Fruit fly (Drosophila melanogaster) whole organism, embryonic: Measurements from ENCODE around the gene peb.
A peak's percentile ranks its signal among the peaks of the same experiment; 100 is the strongest.

Experiments used
- CG10267 ChIP-seq: fragments of 200-800 bp; sonication (Bioruptor generic); optimal IDR thresholded peaks from 2 replicates; lab custom pipeline; 2018; ENCODE audit warnings: missing biosample characterization, mild to moderate bottlenecking, missing genetic modification characterization, moderate library complexity
- CG10959 ChIP-seq: fragments of 200-800 bp; sonication (Bioruptor generic); IDR thresholded peaks from 2 replicates; pipeline ENCODE4 v1.3.6; 2022; ENCODE audit warnings: missing biosample characterization, missing genetic modification characterization
- CG11504 ChIP-seq: fragments of 200-800 bp; sonication (Bioruptor generic); optimal IDR thresholded peaks from 3 replicates; lab custom pipeline; 2019; ENCODE audit warnings: missing biosample characterization, mild to moderate bottlenecking, missing genetic modification characterization, moderate library complexity
- CG11695 ChIP-seq: fragments of 200-800 bp; sonication (Bioruptor generic); IDR thresholded peaks from 3 replicates; pipeline ENCODE4 v1.3.6; 2022; ENCODE audit warnings: missing biosample characterization, missing genetic modification characterization
- CG11696 ChIP-seq: fragments of 200-800 bp; sonication (Bioruptor generic); IDR thresholded peaks from 2 replicates; pipeline ENCODE4 v1.3.6; 2022; ENCODE audit warnings: missing biosample characterization, missing genetic modification characterization
- CG12299 ChIP-seq: fragments of 200-800 bp; sonication (Bioruptor generic); optimal IDR thresholded peaks from 2 replicates; lab custom pipeline; 2018; ENCODE audit warnings: missing biosample characterization, mild to moderate bottlenecking, missing genetic modification characterization
- CG14860 ChIP-seq: fragments of 200-800 bp; sonication (Bioruptor generic); IDR thresholded peaks from 3 replicates; pipeline ENCODE4 v1.3.6; 2022; ENCODE audit warnings: missing biosample characterization, missing genetic modification characterization; ENCODE audit not compliant: partially characterized antibody
- CG16813 ChIP-seq: fragments of 200-800 bp; sonication (Bioruptor generic); IDR thresholded peaks from 3 replicates; pipeline ENCODE4 v1.3.6; 2022; ENCODE audit warnings: missing biosample characterization, missing genetic modification characterization; ENCODE audit not compliant: partially characterized antibody
- CG18599 ChIP-seq: fragments of 200-800 bp; sonication (Bioruptor generic); optimal IDR thresholded peaks from 3 replicates; lab custom pipeline; 2017; ENCODE audit warnings: missing biosample characterization, missing genetic modification characterization, mild to moderate bottlenecking, moderate library complexity, missing genetic modification reagents
- CG2129 ChIP-seq: fragments of 200-800 bp; sonication (Bioruptor generic); IDR thresholded peaks from 2 replicates; pipeline ENCODE4 v1.3.6; 2022; ENCODE audit warnings: missing biosample characterization, missing genetic modification characterization; ENCODE audit not compliant: partially characterized antibody
- CG4730 ChIP-seq: fragments of 200-800 bp; sonication (Bioruptor generic); IDR thresholded peaks from 2 replicates; pipeline ENCODE4 v1.3.6; 2022; ENCODE audit warnings: missing biosample characterization, missing genetic modification characterization
- CG5180 ChIP-seq: fragments of 200-800 bp; sonication (Bioruptor generic); optimal IDR thresholded peaks from 3 replicates; lab custom pipeline; 2017; ENCODE audit warnings: missing biosample characterization, missing genetic modification characterization, mild to moderate bottlenecking, moderate library complexity, missing genetic modification reagents
- CG7556 ChIP-seq: fragments of 200-800 bp; sonication (Bioruptor generic); optimal IDR thresholded peaks from 2 replicates; lab custom pipeline; 2017; ENCODE audit warnings: missing biosample characterization, mild to moderate bottlenecking, missing genetic modification characterization
- CG7963 ChIP-seq: fragments of 200-800 bp; sonication (Bioruptor generic); IDR thresholded peaks from 3 replicates; pipeline ENCODE4 v1.3.6; 2022; ENCODE audit warnings: missing biosample characterization, missing genetic modification characterization; ENCODE audit not compliant: partially characterized antibody
- CG8924 ChIP-seq: fragments of 200-800 bp; optimal IDR thresholded peaks from 3 replicates; lab custom pipeline; 2019; ENCODE audit warnings: missing biosample characterization, mild to moderate bottlenecking, missing genetic modification characterization, moderate library complexity
- CrebB ChIP-seq: fragments of 200-800 bp; sonication (Bioruptor generic); optimal IDR thresholded peaks from 3 replicates; lab custom pipeline; 2018; ENCODE audit warnings: missing biosample characterization, mild to moderate bottlenecking, missing genetic modification characterization
- Doc3 ChIP-seq: fragments of 200-800 bp; sonication (Bioruptor generic); IDR thresholded peaks from 3 replicates; pipeline ENCODE4 v1.3.6; 2022; ENCODE audit warnings: missing biosample characterization, missing genetic modification characterization; ENCODE audit not compliant: partially characterized antibody
- Dref ChIP-seq: fragments of 200-800 bp; sonication (Bioruptor generic); IDR thresholded peaks from 2 replicates; pipeline ENCODE4 v1.3.6; 2022; ENCODE audit warnings: missing biosample characterization, missing genetic modification characterization
- Fer1 ChIP-seq: fragments of 200-800 bp; sonication (Bioruptor generic); optimal IDR thresholded peaks from 2 replicates; lab custom pipeline; 2017; ENCODE audit warnings: missing biosample characterization, mild to moderate bottlenecking, missing genetic modification characterization
- HLH4C ChIP-seq: fragments of 200-800 bp; sonication (Bioruptor generic); IDR thresholded peaks from 3 replicates; pipeline ENCODE4 v1.3.6; 2022; ENCODE audit warnings: missing biosample characterization, missing genetic modification characterization; ENCODE audit not compliant: partially characterized antibody
- Hey ChIP-seq: fragments of 200-800 bp; sonication (Bioruptor generic); optimal IDR thresholded peaks from 3 replicates; lab custom pipeline; 2018; ENCODE audit warnings: missing biosample characterization, mild to moderate bottlenecking, missing genetic modification characterization
- Lim3 ChIP-seq: fragments of 200-800 bp; sonication (Bioruptor generic); IDR thresholded peaks from 2 replicates; pipeline ENCODE4 v1.3.6; 2022; ENCODE audit warnings: missing biosample characterization, missing genetic modification characterization
- MBD-R2 ChIP-seq: fragments of 200-800 bp; sonication (Bioruptor generic); IDR thresholded peaks from 2 replicates; pipeline ENCODE4 v1.3.6; 2022; ENCODE audit warnings: missing biosample characterization, missing genetic modification characterization
- NC2α ChIP-seq: fragments of 200-800 bp; sonication (Bioruptor generic); optimal IDR thresholded peaks from 2 replicates; lab custom pipeline; 2016; ENCODE audit warnings: missing biosample characterization, missing genetic modification characterization
- Nf-YC ChIP-seq: fragments of 200-800 bp; optimal IDR thresholded peaks from 3 replicates; lab custom pipeline; 2019; ENCODE audit warnings: missing biosample characterization, mild to moderate bottlenecking, missing genetic modification characterization, moderate library complexity
- NfI ChIP-seq: fragments of 200-800 bp; sonication (Bioruptor generic); optimal IDR thresholded peaks from 3 replicates; lab custom pipeline; 2018; ENCODE audit warnings: missing biosample characterization, mild to moderate bottlenecking, missing genetic modification characterization, moderate library complexity
- PHDP ChIP-seq: fragments of 200-800 bp; sonication (Bioruptor generic); optimal IDR thresholded peaks from 3 replicates; lab custom pipeline; 2018; ENCODE audit warnings: missing biosample characterization, mild to moderate bottlenecking, missing genetic modification characterization, moderate library complexity
- ato ChIP-seq: fragments of 200-800 bp; sonication (Bioruptor generic); IDR thresholded peaks from 2 replicates; pipeline ENCODE4 v1.3.6; 2022; ENCODE audit warnings: missing biosample characterization, missing genetic modification characterization; ENCODE audit not compliant: partially characterized antibody
- bbx ChIP-seq: fragments of 200-800 bp; sonication (Bioruptor generic); IDR thresholded peaks from 2 replicates; pipeline ENCODE4 v1.3.6; 2022; ENCODE audit warnings: missing biosample characterization, missing genetic modification characterization; ENCODE audit not compliant: partially characterized antibody
- chinmo ChIP-seq: fragments of 200-800 bp; sonication (Bioruptor generic); IDR thresholded peaks from 4 replicates; pipeline ENCODE4 v1.3.6; 2022; ENCODE audit warnings: missing biosample characterization, missing genetic modification characterization; ENCODE audit not compliant: partially characterized antibody
- chm ChIP-seq: fragments of 200-800 bp; sonication (Bioruptor generic); IDR thresholded peaks from 2 replicates; pipeline ENCODE4 v1.3.6; 2022; ENCODE audit warnings: missing biosample characterization, missing genetic modification characterization
- danr ChIP-seq: fragments of 200-800 bp; sonication (Bioruptor generic); IDR thresholded peaks from 2 replicates; pipeline ENCODE4 v1.3.6; 2022; ENCODE audit warnings: missing biosample characterization, missing genetic modification characterization
- ems ChIP-seq: fragments of 200-800 bp; sonication (Bioruptor generic); optimal IDR thresholded peaks from 3 replicates; lab custom pipeline; 2016; ENCODE audit warnings: missing biosample characterization, missing genetic modification characterization
- gcm2 ChIP-seq: fragments of 200-800 bp; sonication (Bioruptor generic); optimal IDR thresholded peaks from 2 replicates; lab custom pipeline; 2016; ENCODE audit warnings: missing biosample characterization, missing genetic modification characterization
- hkb ChIP-seq, 2 experiments: fragments of 200-800 bp in 1 of 2; fragments of >200 bp in 1 of 2; sonication (Bioruptor generic) in 1 of 2; IDR thresholded peaks in 1 of 2; optimal IDR thresholded peaks in 1 of 2; 2 replicates each; pipeline versions ENCODE4 v1.3.6 to Lab custom; 2017 to 2022; ENCODE audit warnings: missing biosample characterization in 1 of 2, missing genetic modification characterization in 1 of 2
- knrl ChIP-seq: fragments of 200-800 bp; sonication (Bioruptor generic); IDR thresholded peaks from 3 replicates; pipeline ENCODE4 v1.3.6; 2022; ENCODE audit warnings: missing biosample characterization, missing genetic modification characterization; ENCODE audit not compliant: partially characterized antibody
- mld ChIP-seq: fragments of 200-800 bp; sonication (Bioruptor generic); IDR thresholded peaks from 3 replicates; pipeline ENCODE4 v1.3.6; 2022; ENCODE audit warnings: missing biosample characterization, missing genetic modification characterization; ENCODE audit not compliant: partially characterized antibody
- nerfin-2 ChIP-seq: fragments of 200-800 bp; sonication (Bioruptor generic); IDR thresholded peaks from 2 replicates; pipeline ENCODE4 v1.3.6; 2022; ENCODE audit warnings: missing biosample characterization, missing genetic modification characterization; ENCODE audit not compliant: partially characterized antibody
- otp ChIP-seq: fragments of 200-800 bp; sonication (Bioruptor generic); IDR thresholded peaks from 3 replicates; pipeline ENCODE4, ENCODE4 v1.3.6; 2022; ENCODE audit warnings: missing biosample characterization, missing genetic modification characterization
- pzg ChIP-seq: fragments of 200-800 bp; sonication (Bioruptor generic); optimal IDR thresholded peaks from 3 replicates; lab custom pipeline; 2018; ENCODE audit warnings: missing biosample characterization, mild to moderate bottlenecking, missing genetic modification characterization, moderate library complexity
- run ChIP-seq: fragments of 200-800 bp; sonication (Bioruptor generic); optimal IDR thresholded peaks from 3 replicates; lab custom pipeline; 2018; ENCODE audit warnings: missing biosample characterization, mild to moderate bottlenecking, missing genetic modification characterization
- sna ChIP-seq: fragments of 200-800 bp; sonication (Bioruptor generic); IDR thresholded peaks from 2 replicates; pipeline ENCODE4 v1.3.6; 2022; ENCODE audit warnings: missing biosample characterization, missing genetic modification characterization; ENCODE audit not compliant: partially characterized antibody
- sr ChIP-seq: fragments of 200-800 bp; sonication (Bioruptor generic); IDR thresholded peaks from 3 replicates; pipeline ENCODE4 v1.3.6; 2022; ENCODE audit warnings: missing biosample characterization, missing genetic modification characterization
- tup ChIP-seq: fragments of 200-800 bp; sonication (Bioruptor generic); optimal IDR thresholded peaks from 2 replicates; lab custom pipeline; 2016; ENCODE audit warnings: missing biosample characterization, mild to moderate bottlenecking, missing genetic modification characterization, moderate library complexity
- zen ChIP-seq: fragments of 200-800 bp; sonication (Bioruptor generic); optimal IDR thresholded peaks from 3 replicates; lab custom pipeline; 2018; ENCODE audit warnings: missing biosample characterization, mild to moderate bottlenecking, missing genetic modification characterization, moderate library complexity
- zen2 ChIP-seq: fragments of 200-800 bp; sonication (Bioruptor generic); IDR thresholded peaks from 3 replicates; pipeline ENCODE4 v1.3.6; 2022; ENCODE audit warnings: missing biosample characterization, missing genetic modification characterization; ENCODE audit not compliant: partially characterized antibody
- zf30C ChIP-seq: fragments of 200-800 bp; sonication (Bioruptor generic); optimal IDR thresholded peaks from 3 replicates; lab custom pipeline; 2018; ENCODE audit warnings: missing biosample characterization, mild to moderate bottlenecking, missing genetic modification characterization

The peb gene

dm6 chrX:4647316-4648046, 30.1 kb downstream of the peb start, which contains the start of the genes HLH4C and mRpL30 (continued):
- peak; percentile 97 for TF ChIP-seq ato (GFP tag; lab: Robert Waterston, UW)
- no peak for TF ChIP-seq zf30C (GFP tag; lab: Kevin White, UChicago)
- TF ChIP-seq bbx (GFP tag; lab: Robert Waterston, UW) = peak; percentile 98
- TF ChIP-seq zen2 (GFP tag; lab: Robert Waterston, UW) = peak; percentile 91
- TF ChIP-seq CG7963 (GFP tag; lab: Robert Waterston, UW) = peak; percentile 98
- TF ChIP-seq CG7556 (GFP tag; lab: Kevin White, UChicago) = no peak
- TF ChIP-seq mld (GFP tag; lab: Robert Waterston, UW) = peak; percentile 98
- no peak for TF ChIP-seq gcm2
- no peak for TF ChIP-seq run
- no peak for TF ChIP-seq CG4730 (GFP tag; lab: Robert Waterston, UW)
- TF ChIP-seq chm (GFP tag; lab: Robert Waterston, UW) = no peak
- no peak for TF ChIP-seq CG11696 (GFP tag; lab: Robert Waterston, UW)
- TF ChIP-seq CG10959 (GFP tag; lab: Robert Waterston, UW) = no peak
- no peak for TF ChIP-seq zen (tag; lab: Kevin White, UChicago)
- TF ChIP-seq hkb (optimal IDR thresholded peaks at IDR 0.05; lab: Kevin White, UChicago) = no peak
- no peak for TF ChIP-seq hkb (GFP tag; IDR thresholded peaks at IDR 0.05; lab: Robert Waterston, UW)
- peak; percentile 100 for TF ChIP-seq HLH4C
- no peak for TF ChIP-seq tup (GFP tag; lab: Kevin White, UChicago)
- TF ChIP-seq CG12299 (tag; lab: Kevin White, UChicago) = no peak
- no peak for TF ChIP-seq danr (GFP tag; lab: Robert Waterston, UW)
- no peak for TF ChIP-seq Fer1
- TF ChIP-seq Dref (GFP tag; lab: Robert Waterston, UW) = peak; percentile 68
- TF ChIP-seq CG10267 (tag; lab: Kevin White, UChicago) = peak; percentile 29
- peak; percentile 93 for TF ChIP-seq CG14860 (GFP tag; lab: Robert Waterston, UW)
- 0 out of 3 replicates have a peak, but pooled peaks have one; percentile 27 for TF ChIP-seq knrl (GFP tag; lab: Robert Waterston, UW)
- TF ChIP-seq nerfin-2 (GFP tag; lab: Robert Waterston, UW) = peak; percentile 99
- peak; percentile 70 for TF ChIP-seq Doc3
- no peak for TF ChIP-seq sr
- no peak for TF ChIP-seq NC2α
- TF ChIP-seq CG5180 (GFP tag; lab: Kevin White, UChicago) = no peak
- TF ChIP-seq Hey (tag; lab: Kevin White, UChicago) = no peak
- TF ChIP-seq CrebB (tag; lab: Kevin White, UChicago) = no peak
- TF ChIP-seq CG2129 = 0 out of 2 replicates have a peak, but pooled peaks have one; percentile 20
- TF ChIP-seq NfI (GFP tag; lab: Kevin White, UChicago) = no peak
- TF ChIP-seq CG11504 (tag; lab: Kevin White, UChicago) = no peak
- no peak for TF ChIP-seq otp (GFP tag; lab: Robert Waterston, UW)
- peak; percentile 94 for TF ChIP-seq Nf-YC (tag; lab: Kevin White, UChicago)
- TF ChIP-seq ems (GFP tag; lab: Kevin White, UChicago) = no peak
- TF ChIP-seq CG16813 = peak; percentile 81
- TF ChIP-seq PHDP = no peak
- peak; percentile 96 for TF ChIP-seq chinmo (GFP tag; lab: Robert Waterston, UW)
- peak; percentile 81 for TF ChIP-seq sna (GFP tag; lab: Robert Waterston, UW)
- no peak for TF ChIP-seq CG8924 (tag; lab: Kevin White, UChicago)
- no peak for TF ChIP-seq CG18599
- TF ChIP-seq CG11695 (GFP tag; lab: Robert Waterston, UW) = no peak
- TF ChIP-seq pzg (GFP tag; lab: Kevin White, UChicago) = peak; percentile 45
- peak; percentile 29; the same call in 1 of the 2 replicates for TF ChIP-seq MBD-R2
- no peak for TF ChIP-seq Lim3 (GFP tag; lab: Robert Waterston, UW)
